Worm (Caenorhabditis elegans): ENCODE data around the gene col-142.
A peak's percentile ranks its signal among the peaks of the same experiment; 100 is the strongest.

col-142 gene

DNA sequence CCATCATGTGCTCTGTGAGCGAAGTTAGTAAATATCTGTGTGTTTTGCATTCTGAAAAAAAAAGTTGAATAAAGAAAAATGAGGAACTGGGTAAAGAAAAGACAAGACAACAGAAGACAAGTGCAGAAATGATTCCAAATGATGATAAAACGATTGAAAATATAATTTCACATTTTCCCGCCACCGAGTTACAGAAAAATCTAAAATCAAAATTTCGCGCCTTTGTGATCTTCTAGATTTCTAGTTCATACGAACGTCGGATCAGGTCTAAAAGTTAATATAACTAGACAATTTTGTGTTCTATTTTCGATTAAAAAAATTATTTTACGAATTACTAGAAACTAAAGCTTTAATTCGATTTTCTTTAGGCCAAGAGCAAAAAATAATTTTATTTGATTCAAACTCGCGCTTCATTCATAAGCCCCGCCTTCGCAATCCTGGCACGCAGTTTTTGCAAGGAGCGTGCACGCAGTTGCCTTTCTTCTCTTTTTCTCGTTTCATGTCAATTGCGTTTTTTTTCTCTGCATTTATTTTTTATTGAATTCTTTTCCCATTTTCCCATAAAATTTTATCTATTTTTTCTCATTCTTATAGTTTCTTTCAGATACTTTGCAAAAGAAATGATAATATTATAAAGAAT lies 46.0 kb upstream of the col-142 start, which contains the start of the genes spn-4 and spe-39 (continued):
- peak; percentile 24 for TF ChIP-seq blmp-1 (tag; optimal IDR thresholded peaks at IDR 0.05; ENCODE audit: insufficient read depth)
- TF ChIP-seq elt-1 (tag; optimal IDR thresholded peaks at IDR 0.05): no peak
- no peak for TF ChIP-seq unc-39 (tag; optimal IDR thresholded peaks at IDR 0.05)
- TF ChIP-seq ztf-11 (tag; optimal IDR thresholded peaks at IDR 0.05): peak; percentile 25
- peak; percentile 75 for TF ChIP-seq mab-5 (tag; optimal IDR thresholded peaks at IDR 0.05)
- TF ChIP-seq sem-4 (tag; optimal IDR thresholded peaks at IDR 0.05): peak; percentile 62
- TF ChIP-seq unc-55 (GFP tag; optimal IDR thresholded peaks at IDR 0.05): peak; percentile 90
- TF ChIP-seq mbf-1 (tag; optimal IDR thresholded peaks at IDR 0.05): no peak
- TF ChIP-seq ZK546.5 (tag; optimal IDR thresholded peaks at IDR 0.05): no peak
- TF ChIP-seq nhr-23 (tag; optimal IDR thresholded peaks at IDR 0.05): no peak
- no peak for TF ChIP-seq peb-1 (tag; optimal IDR thresholded peaks at IDR 0.05)
- TF ChIP-seq aly-2 (tag; optimal IDR thresholded peaks at IDR 0.05): no peak
- TF ChIP-seq skn-1 (tag; optimal IDR thresholded peaks at IDR 0.05): no peak
- TF ChIP-seq nhr-21 (tag; optimal IDR thresholded peaks at IDR 0.05): peak; percentile 30

DNA sequence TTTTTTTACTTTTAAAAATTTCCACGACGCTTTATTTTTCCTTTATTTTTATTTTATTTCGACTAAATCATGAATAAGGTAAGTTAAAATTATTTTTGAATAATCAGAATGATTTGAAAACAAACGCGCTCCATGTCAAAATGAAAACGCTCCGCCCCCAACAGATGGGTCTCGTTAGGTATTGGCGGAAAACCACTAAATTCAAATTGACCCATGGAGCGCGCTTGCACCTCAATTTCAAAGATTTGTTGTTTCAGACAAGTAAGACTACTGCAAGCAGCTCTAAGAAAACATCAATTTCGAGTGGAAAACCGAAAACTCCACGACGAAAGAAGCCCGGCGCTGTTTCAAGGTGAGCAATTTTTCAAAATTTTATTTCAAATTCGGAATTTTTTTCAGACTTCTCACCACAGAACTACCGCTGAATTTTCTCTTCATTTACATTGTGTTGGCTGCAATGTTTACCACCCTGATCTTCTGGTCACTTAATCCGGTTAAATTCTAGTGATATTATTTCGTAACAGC lies 43.0 kb upstream of the col-142 start, which contains the start of gene ZC404.2:
ZC404.2 (plus strand) TSS at position 47 of the 525 bp plus-strand sequence.
- TF ChIP-seq nhr-23 (tag; optimal IDR thresholded peaks at IDR 0.05) (no peak), sma-3 (GFP tag; optimal IDR thresholded peaks at IDR 0.05) (no peak), skn-1 (tag; optimal IDR thresholded peaks at IDR 0.05) (no peak), dmd-4 (tag; optimal IDR thresholded peaks at IDR 0.05) (no peak), fos-1 (tag; optimal IDR thresholded peaks at IDR 0.05) (no peak), elt-3 (tag; optimal IDR thresholded peaks at IDR 0.05) (no peak), crh-2 (tag; optimal IDR thresholded peaks at IDR 0.05) (no peak), gmeb-1 (tag; optimal IDR thresholded peaks at IDR 0.05) (no peak), nhr-21 (tag; optimal IDR thresholded peaks at IDR 0.05) (no peak), lin-11 (tag; optimal IDR thresholded peaks at IDR 0.05) (no peak), unc-39 (tag; optimal IDR thresholded peaks at IDR 0.05) (no peak), ztf-11 (tag; optimal IDR thresholded peaks at IDR 0.05) (no peak), mab-5 (tag; optimal IDR thresholded peaks at IDR 0.05) (no peak), lin-39 (tag; optimal IDR thresholded peaks at IDR 0.05) (no peak), Y55F3AM.14 (GFP tag; optimal IDR thresholded peaks at IDR 0.05) (no peak), unc-55 (GFP tag; optimal IDR thresholded peaks at IDR 0.05) (no peak)

DNA sequence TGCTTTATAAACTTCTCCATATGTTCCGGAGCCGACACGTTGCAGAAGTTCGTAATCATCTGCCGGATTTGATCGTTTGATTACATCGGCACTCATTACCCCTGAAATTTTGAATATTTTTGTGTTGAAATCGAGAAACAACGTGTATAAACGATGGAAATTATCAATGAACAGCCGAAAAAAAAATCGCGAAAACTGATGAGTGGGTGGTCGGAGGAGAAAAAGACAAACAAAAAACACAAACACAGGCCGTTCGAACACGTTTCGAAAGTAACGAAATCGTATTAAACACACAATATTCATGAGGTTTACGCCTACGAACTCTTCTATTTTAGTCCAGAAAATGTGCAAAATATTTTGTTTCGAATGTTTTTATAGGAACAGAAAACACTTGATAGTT lies 38.4 kb upstream of the col-142 start, which contains the start of gene gck-2:
gck-2 (minus strand) TSS at position 101 of the 400 bp plus-strand sequence.
- TF ChIP-seq nhr-237 (tag; optimal IDR thresholded peaks at IDR 0.05) (no peak), mab-5 (tag; optimal IDR thresholded peaks at IDR 0.05) (no peak), blmp-1 (tag; optimal IDR thresholded peaks at IDR 0.05; ENCODE audit: insufficient read depth) (no peak), unc-55 (GFP tag; optimal IDR thresholded peaks at IDR 0.05) (no peak), unc-62 (GFP tag; optimal IDR thresholded peaks at IDR 0.05) (no peak), mdl-1 (tag; optimal IDR thresholded peaks at IDR 0.05) (no peak), alr-1 (tag; optimal IDR thresholded peaks at IDR 0.05) (no peak), snpc-4 (tag; optimal IDR thresholded peaks at IDR 0.05) (no peak), ama-1 (optimal IDR thresholded peaks at IDR 0.05) (no peak)

DNA sequence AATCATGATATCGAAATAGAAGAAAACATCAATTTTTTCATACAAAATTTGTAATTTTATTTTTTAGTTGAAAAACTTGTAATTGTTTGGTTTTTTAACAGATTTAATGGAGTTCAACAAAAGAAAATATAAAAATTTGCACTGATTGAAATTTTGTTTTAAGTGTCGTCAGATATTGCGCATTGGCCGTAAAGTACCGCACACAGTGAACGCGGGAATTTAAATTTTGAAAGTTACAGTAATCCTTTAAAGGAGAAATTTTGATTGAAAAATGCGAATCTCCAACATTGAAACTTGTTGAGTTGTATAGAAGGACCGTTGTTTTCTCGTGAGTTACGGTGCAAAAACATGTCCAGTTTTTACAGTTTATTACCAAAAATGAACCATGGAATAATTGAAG lies 38.0 kb upstream of the col-142 start:
- TF ChIP-seq unc-62 (GFP tag; optimal IDR thresholded peaks at IDR 0.05) (no peak), lsy-2 (tag; optimal IDR thresholded peaks at IDR 0.05) (peak in 1 of 2 experiments; percentile 27)

DNA sequence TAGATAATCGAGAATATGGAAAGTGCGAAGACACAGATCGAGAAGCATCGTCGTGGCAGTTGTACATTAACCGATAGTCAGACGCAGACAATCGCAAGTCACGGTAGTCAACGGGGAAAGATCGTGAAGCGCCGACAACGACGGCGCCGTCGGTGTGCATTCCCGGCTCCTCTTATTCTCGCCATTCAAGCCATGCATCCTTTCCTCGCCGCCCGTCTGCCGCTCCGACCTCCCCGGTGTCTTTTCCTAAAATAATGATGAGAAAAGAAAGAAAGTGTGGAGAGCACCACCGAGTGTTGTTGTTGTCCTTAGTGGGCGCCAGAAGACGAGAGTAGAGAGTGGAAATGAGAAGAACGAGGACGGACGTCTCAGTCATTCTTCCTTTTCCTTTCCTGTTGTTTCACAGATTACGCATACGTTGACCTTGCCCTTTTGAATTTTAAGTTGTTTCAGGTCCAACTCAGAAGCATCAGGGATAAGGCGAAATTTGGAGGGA lies 37.2 kb upstream of the col-142 start, which contains the start of gene ZC404.1:
ZC404.1 (plus strand) TSS at position 446 of the 496 bp plus-strand sequence.
- TF ChIP-seq unc-55 (GFP tag; optimal IDR thresholded peaks at IDR 0.05): peak; percentile 38
- TF ChIP-seq snpc-4 (tag; optimal IDR thresholded peaks at IDR 0.05): peak; percentile 62
- TF ChIP-seq nhr-11 (tag; optimal IDR thresholded peaks at IDR 0.05): no peak
- TF ChIP-seq sma-9 (GFP tag; optimal IDR thresholded peaks at IDR 0.05): no peak
- TF ChIP-seq sma-9 (tag; optimal IDR thresholded peaks at IDR 0.05): no peak
- TF ChIP-seq F13H6.1 (tag; optimal IDR thresholded peaks at IDR 0.05): peak; percentile 34
- TF ChIP-seq unc-39 (tag; optimal IDR thresholded peaks at IDR 0.05): no peak
- TF ChIP-seq ceh-16 (tag; optimal IDR thresholded peaks at IDR 0.05): peak; percentile 27
- peak; percentile 6 for TF ChIP-seq nhr-129 (tag; optimal IDR thresholded peaks at IDR 0.05)

Measured in whole organism, L2 larva.